Fruit fly (Drosophila melanogaster) whole organism, prepupa: ENCODE measurements around the gene CG8500.

Experiments
- CG11294 ChIP-seq: fragments of 200-800 bp; sonication (Bioruptor generic); IDR thresholded peaks from 2 replicates; pipeline ENCODE4 v1.3.6; 2022; ENCODE audit warnings: missing biosample characterization, missing genetic modification characterization
- CG11762 ChIP-seq: fragments of 200-800 bp; sonication (Bioruptor generic); optimal IDR thresholded peaks from 3 replicates; lab custom pipeline; 2016; ENCODE audit warnings: missing biosample characterization, missing genetic modification characterization; ENCODE audit not compliant: insufficient read depth
- CG11902 ChIP-seq: fragments of 200-800 bp; sonication (Bioruptor generic); optimal IDR thresholded peaks from 3 replicates; lab custom pipeline; 2016; ENCODE audit warnings: missing biosample characterization, missing genetic modification characterization
- CG15336 ChIP-seq: fragments of 200-800 bp; sonication (Bioruptor generic); IDR thresholded peaks from 2 replicates; pipeline ENCODE4 v1.3.6; 2022; ENCODE audit warnings: missing biosample characterization, missing genetic modification characterization
- CG1621 ChIP-seq: fragments of 200-800 bp; sonication (Bioruptor generic); optimal IDR thresholded peaks from 3 replicates; lab custom pipeline; 2018; ENCODE audit warnings: missing biosample characterization, mild to moderate bottlenecking, missing genetic modification characterization
- CG16779 ChIP-seq: fragments of 200-800 bp; sonication (Bioruptor generic); optimal IDR thresholded peaks from 3 replicates; lab custom pipeline; 2017; ENCODE audit warnings: missing biosample characterization, mild to moderate bottlenecking, missing genetic modification characterization
- CG3032 ChIP-seq: fragments of 200-800 bp; optimal IDR thresholded peaks from 2 replicates; lab custom pipeline; 2019; ENCODE audit warnings: missing biosample characterization, mild to moderate bottlenecking, missing genetic modification characterization, moderate library complexity
- CG31627 ChIP-seq: fragments of 200-800 bp; sonication (Bioruptor generic); optimal IDR thresholded peaks from 3 replicates; lab custom pipeline; 2016; ENCODE audit warnings: missing biosample characterization, missing genetic modification characterization
- CG32006 ChIP-seq: fragments of 200-800 bp; sonication (Bioruptor generic); optimal IDR thresholded peaks from 3 replicates; lab custom pipeline; 2017; ENCODE audit warnings: missing biosample characterization, mild to moderate bottlenecking, missing genetic modification characterization
- CG34406 ChIP-seq: fragments of 200-800 bp; sonication (Bioruptor generic); optimal IDR thresholded peaks from 3 replicates; lab custom pipeline; 2016; ENCODE audit warnings: missing biosample characterization, missing genetic modification characterization
- CG3919 ChIP-seq: fragments of 200-800 bp; sonication (Bioruptor generic); optimal IDR thresholded peaks from 3 replicates; lab custom pipeline; 2016; ENCODE audit warnings: missing biosample characterization, missing genetic modification characterization
- CG4318 ChIP-seq: fragments of 200-800 bp; sonication (Bioruptor generic); optimal IDR thresholded peaks from 3 replicates; lab custom pipeline; 2017; ENCODE audit warnings: missing biosample characterization, mild to moderate bottlenecking, missing genetic modification characterization
- CG6276 ChIP-seq: fragments of 200-800 bp; sonication (Bioruptor generic); optimal IDR thresholded peaks from 2 replicates; lab custom pipeline; 2017; ENCODE audit warnings: missing biosample characterization, mild to moderate bottlenecking, missing genetic modification characterization
- CG6792 ChIP-seq: fragments of 200-800 bp; sonication (Bioruptor generic); optimal IDR thresholded peaks from 3 replicates; lab custom pipeline; 2016; ENCODE audit warnings: missing biosample characterization, missing genetic modification characterization
- CG6808 ChIP-seq: fragments of 200-800 bp; sonication (Bioruptor generic); optimal IDR thresholded peaks from 3 replicates; lab custom pipeline; 2017; ENCODE audit warnings: missing biosample characterization, missing genetic modification characterization, mild to moderate bottlenecking, moderate library complexity, missing genetic modification reagents
- CG6854 ChIP-seq: fragments of 200-800 bp; sonication (Bioruptor generic); optimal IDR thresholded peaks from 2 replicates; lab custom pipeline; 2017; ENCODE audit warnings: missing biosample characterization, mild to moderate bottlenecking, missing genetic modification characterization
- CG7368 ChIP-seq: fragments of 200-800 bp; sonication (Bioruptor generic); optimal IDR thresholded peaks from 3 replicates; lab custom pipeline; 2016; ENCODE audit warnings: missing biosample characterization, missing genetic modification characterization
- CG8319 ChIP-seq: fragments of 200-800 bp; sonication (Bioruptor generic); optimal IDR thresholded peaks from 3 replicates; lab custom pipeline; 2016; ENCODE audit warnings: missing biosample characterization, missing genetic modification characterization
- CG8632 ChIP-seq: fragments of 200-800 bp; sonication (Bioruptor generic); optimal IDR thresholded peaks from 3 replicates; lab custom pipeline; 2016; ENCODE audit warnings: missing biosample characterization, missing genetic modification characterization
- CG9139 ChIP-seq: fragments of 200-800 bp; sonication (Bioruptor generic); optimal IDR thresholded peaks from 3 replicates; lab custom pipeline; 2017; ENCODE audit warnings: missing biosample characterization, mild to moderate bottlenecking, missing genetic modification characterization
- Eip78C ChIP-seq: fragments of 200-800 bp; sonication (Bioruptor generic); peaks from one replicate; lab custom pipeline; 2016; ENCODE audit warnings: missing biosample characterization, missing genetic modification characterization
- Eip93F ChIP-seq: fragments of 200-800 bp; sonication (Bioruptor generic); optimal IDR thresholded peaks from 2 replicates; lab custom pipeline; 2016; ENCODE audit warnings: missing biosample characterization, mild to moderate bottlenecking, missing genetic modification characterization
- Gug ChIP-seq: fragments of 200-800 bp; sonication (Bioruptor generic); IDR thresholded peaks from 2 replicates; pipeline ENCODE4 v1.3.6; 2022; ENCODE audit warnings: missing biosample characterization, missing genetic modification characterization
- Hr38 ChIP-seq: sonication (Bioruptor generic); optimal IDR thresholded peaks from 2 replicates; lab custom pipeline; 2016; ENCODE audit warnings: missing biosample characterization, missing genetic modification characterization
- Hr39 ChIP-seq: fragments of 200-800 bp; sonication (Bioruptor generic); optimal IDR thresholded peaks from 2 replicates; lab custom pipeline; 2016; ENCODE audit warnings: missing biosample characterization, missing genetic modification characterization
- Hr4 ChIP-seq: fragments of 200-800 bp; sonication (Bioruptor generic); optimal IDR thresholded peaks from 3 replicates; lab custom pipeline; 2016; ENCODE audit warnings: missing biosample characterization, missing genetic modification characterization
- Lpt ChIP-seq: fragments of 200-800 bp; sonication (Bioruptor generic); optimal IDR thresholded peaks from 3 replicates; lab custom pipeline; 2016; ENCODE audit warnings: missing biosample characterization, missing genetic modification characterization
- OdsH ChIP-seq: fragments of 200-800 bp; sonication (Bioruptor generic); optimal IDR thresholded peaks from 3 replicates; lab custom pipeline; 2016; ENCODE audit warnings: missing biosample characterization, missing genetic modification characterization
- Smox ChIP-seq: fragments of 200-800 bp; sonication (Bioruptor generic); optimal IDR thresholded peaks from 3 replicates; lab custom pipeline; 2016; ENCODE audit warnings: missing biosample characterization, missing genetic modification characterization
- Sox102F ChIP-seq: fragments of 200-800 bp; sonication (Bioruptor generic); optimal IDR thresholded peaks from 2 replicates; lab custom pipeline; 2016; ENCODE audit warnings: missing biosample characterization, mild to moderate bottlenecking, missing genetic modification characterization
- Sox14 ChIP-seq: fragments of 200-800 bp; sonication (Bioruptor generic); optimal IDR thresholded peaks from 3 replicates; lab custom pipeline; 2016; ENCODE audit warnings: missing biosample characterization, missing genetic modification characterization
- achi ChIP-seq: fragments of 200-800 bp; sonication (Bioruptor generic); optimal IDR thresholded peaks from 3 replicates; lab custom pipeline; 2016; ENCODE audit warnings: missing biosample characterization, missing genetic modification characterization
- acj6 ChIP-seq: fragments of 200-800 bp; sonication (Bioruptor generic); optimal IDR thresholded peaks from 3 replicates; lab custom pipeline; 2016; ENCODE audit warnings: missing biosample characterization, missing genetic modification characterization
- dac ChIP-seq: fragments of 200-800 bp; sonication (Bioruptor generic); optimal IDR thresholded peaks from 2 replicates; lab custom pipeline; 2017; ENCODE audit warnings: missing biosample characterization, mild to moderate bottlenecking, missing genetic modification characterization
- dsx ChIP-seq: fragments of 200-800 bp; optimal IDR thresholded peaks from 3 replicates; lab custom pipeline; 2019; ENCODE audit warnings: missing biosample characterization, mild to moderate bottlenecking, missing genetic modification characterization, moderate library complexity; ENCODE audit not compliant: poor library complexity, severe bottlenecking
- eg ChIP-seq: fragments of 200-800 bp; sonication (Bioruptor generic); IDR thresholded peaks from 3 replicates; pipeline ENCODE4 v1.3.6; 2022; ENCODE audit warnings: missing biosample characterization, missing genetic modification characterization
- esn ChIP-seq: fragments of 200-800 bp; sonication (Bioruptor generic); optimal IDR thresholded peaks from 2 replicates; lab custom pipeline; 2016; ENCODE audit warnings: missing biosample characterization, mild to moderate bottlenecking, missing genetic modification characterization, moderate library complexity
- fd59A ChIP-seq: fragments of 200-800 bp; sonication (Bioruptor generic); optimal IDR thresholded peaks from 2 replicates; lab custom pipeline; 2017; ENCODE audit warnings: missing biosample characterization, mild to moderate bottlenecking, missing genetic modification characterization, missing genetic modification reagents
- fd85E ChIP-seq: fragments of 200-800 bp; sonication (Bioruptor generic); optimal IDR thresholded peaks from 3 replicates; lab custom pipeline; 2016; ENCODE audit warnings: missing biosample characterization, missing genetic modification characterization
- fkh ChIP-seq: fragments of 200-800 bp; sonication (Bioruptor generic); optimal IDR thresholded peaks from 3 replicates; lab custom pipeline; 2017; ENCODE audit warnings: missing biosample characterization, mild to moderate bottlenecking, missing genetic modification characterization, moderate library complexity
- lz ChIP-seq: fragments of 200-800 bp; sonication (Bioruptor generic); optimal IDR thresholded peaks from 3 replicates; lab custom pipeline; 2016; ENCODE audit warnings: missing biosample characterization, missing genetic modification characterization
- salr ChIP-seq, 2 experiments: fragments of 200-800 bp; sonication (Bioruptor generic); optimal IDR thresholded peaks; 3 replicates each; lab custom pipeline; 2016 to 2018; ENCODE audit warnings: missing biosample characterization in 2 of 2, missing genetic modification characterization in 2 of 2, mild to moderate bottlenecking in 1 of 2
- spab ChIP-seq: fragments of 200-800 bp; sonication (Bioruptor generic); optimal IDR thresholded peaks from 2 replicates; lab custom pipeline; 2017; ENCODE audit warnings: missing biosample characterization, mild to moderate bottlenecking, missing genetic modification characterization, missing genetic modification reagents
- ss ChIP-seq, 2 experiments: fragments of 200-800 bp; sonication (Bioruptor generic); optimal IDR thresholded peaks; 2 replicates in 1 of 2; 3 replicates in 1 of 2; lab custom pipeline; 2017 to 2018; ENCODE audit warnings: mild to moderate bottlenecking in 2 of 2, missing biosample characterization in 2 of 2, missing genetic modification characterization in 2 of 2, moderate library complexity in 1 of 2
- svp ChIP-seq: fragments of 200-800 bp; sonication (Bioruptor generic); peaks from one replicate; lab custom pipeline; 2016; ENCODE audit warnings: missing biosample characterization, missing genetic modification characterization
- topi ChIP-seq: fragments of 200-800 bp; sonication (Bioruptor generic); optimal IDR thresholded peaks from 3 replicates; lab custom pipeline; 2016; ENCODE audit warnings: missing biosample characterization, missing genetic modification characterization

CG8500 gene

DNA sequence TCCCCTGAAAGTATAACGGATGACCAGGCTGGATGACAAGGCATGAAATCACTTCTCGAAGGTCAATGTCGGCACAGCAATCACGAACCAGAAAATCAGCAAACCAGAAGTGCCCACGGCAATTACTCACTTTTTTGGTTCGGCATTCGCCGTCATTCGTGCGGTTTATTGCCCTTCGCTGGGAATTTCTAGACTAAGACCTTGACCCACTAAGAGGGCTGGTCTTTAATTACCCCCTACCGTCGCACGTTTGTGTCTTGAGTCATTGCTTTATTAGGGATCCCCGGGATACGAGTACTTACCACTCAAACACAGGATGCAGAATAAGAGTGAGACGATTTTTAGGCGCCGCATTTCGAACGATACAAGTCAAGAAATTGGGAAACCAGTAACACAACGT, 39.0 kb upstream of the CG8500 start:
- TF ChIP-seq CG8319 (GFP tag; lab: Kevin White, UChicago) (no peak), fd59A (GFP tag; lab: Kevin White, UChicago) (no peak), Hr38 (GFP tag; lab: Kevin White, UChicago) (no peak), Gug (GFP tag; lab: Robert Waterston, UW) (no peak), dsx (no peak), ss (GFP tag; optimal IDR thresholded peaks at IDR 0.05; lab: Kevin White, UChicago) (no peak), CG32006 (no peak), CG6808 (GFP tag; lab: Kevin White, UChicago) (no peak), Hr39 (GFP tag; lab: Kevin White, UChicago) (no peak), CG11294 (GFP tag; lab: Robert Waterston, UW) (no peak), eg (no peak), acj6 (GFP tag; lab: Kevin White, UChicago) (no peak), svp (GFP tag; lab: Kevin White, UChicago) (no peak), topi (GFP tag; lab: Kevin White, UChicago) (no peak), CG6276 (GFP tag; lab: Kevin White, UChicago) (no peak), CG11902 (GFP tag; lab: Kevin White, UChicago) (no peak), CG16779 (tag; lab: Kevin White, UChicago) (no peak)

- TF ChIP-seq Eip78C (GFP tag; lab: Kevin White, UChicago) = peak; percentile 19
- TF ChIP-seq spab = no peak
- TF ChIP-seq, all 60 proteins: peak for 1
Measured at dm6 chr3R:9746267-9746666, 38.2 kb upstream of the CG8500 start, which contains the start of gene CG34409. TSS of gene CG34409 (minus strand) at chr3R:9746367.

dm6 chr3R:9747272-9747874, 37.1 kb upstream of the CG8500 start, which contains the start of gene CG12948:
TSS of gene CG12948 (minus strand) at chr3R:9747744.
- TF ChIP-seq Smox (GFP tag; lab: Kevin White, UChicago) = no peak
- TF ChIP-seq CG11902 (GFP tag; lab: Kevin White, UChicago) = no peak
- TF ChIP-seq Sox14 (GFP tag; lab: Kevin White, UChicago) = no peak
- no peak for TF ChIP-seq spab
- no peak for TF ChIP-seq topi (GFP tag; lab: Kevin White, UChicago)
- TF ChIP-seq CG8632 = no peak
- peak; percentile 64 for TF ChIP-seq CG3032 (tag; lab: Kevin White, UChicago)
- TF ChIP-seq fkh (GFP tag; lab: Kevin White, UChicago) = no peak
- TF ChIP-seq CG3919 = no peak
- peak; percentile 47; the same call in 2 of the 3 replicates for TF ChIP-seq eg
- TF ChIP-seq salr (GFP tag; optimal IDR thresholded peaks at IDR 0.05; lab: Kevin White, UChicago) = no peak
- no peak for TF ChIP-seq Sox102F (GFP tag; lab: Kevin White, UChicago)
- TF ChIP-seq CG4318 (GFP tag; lab: Kevin White, UChicago) = no peak
- no peak for TF ChIP-seq fd59A (GFP tag; lab: Kevin White, UChicago)
- TF ChIP-seq CG6792 = peak; percentile 49
- no peak; the same call in 1 of the 2 replicates for TF ChIP-seq CG15336 (GFP tag; lab: Robert Waterston, UW)
- no peak for TF ChIP-seq CG9139 (GFP tag; lab: Kevin White, UChicago)
- TF ChIP-seq Hr4 (GFP tag; lab: Kevin White, UChicago) = no peak
- no peak for TF ChIP-seq Hr39 (GFP tag; lab: Kevin White, UChicago)
- peak; percentile 80 for TF ChIP-seq esn (GFP tag; lab: Kevin White, UChicago)
- no peak for TF ChIP-seq CG11762 (GFP tag; lab: Kevin White, UChicago)
- no peak for TF ChIP-seq CG7368 (GFP tag; lab: Kevin White, UChicago)
- no peak for TF ChIP-seq achi (GFP tag; lab: Kevin White, UChicago)
- peak; percentile 39 for TF ChIP-seq Eip93F (GFP tag; lab: Kevin White, UChicago)
- no peak for TF ChIP-seq dsx
- TF ChIP-seq dac (GFP tag; lab: Kevin White, UChicago) = no peak
- TF ChIP-seq Eip78C (GFP tag; lab: Kevin White, UChicago) = peak; percentile 86
- no peak for TF ChIP-seq fd85E (GFP tag; lab: Kevin White, UChicago)
- peak; percentile 69 for TF ChIP-seq CG6854 (GFP tag; lab: Kevin White, UChicago)
- TF ChIP-seq Lpt (GFP tag; lab: Kevin White, UChicago) = peak; percentile 51
- TF ChIP-seq CG6808 (GFP tag; lab: Kevin White, UChicago) = no peak
- peak; percentile 50 for TF ChIP-seq CG1621 (tag; lab: Kevin White, UChicago)
- no peak for TF ChIP-seq OdsH
- peak; percentile 60 for TF ChIP-seq CG31627
- no peak for TF ChIP-seq CG34406 (GFP tag; lab: Kevin White, UChicago)
- TF ChIP-seq Gug (GFP tag; lab: Robert Waterston, UW) = 0 out of 2 replicates have a peak, but pooled peaks have one; percentile 14
- TF ChIP-seq lz (GFP tag; lab: Kevin White, UChicago) = peak; percentile 67
